Fruit fly (Drosophila melanogaster) whole organism, embryonic: ENCODE results near the gene GstD10.

ENCODE experiments used
- BEAF-32 ChIP-seq: fragments of 200-800 bp; sonication (Bioruptor generic); optimal IDR thresholded peaks from 3 replicates; lab custom pipeline; 2017; ENCODE audit warnings: missing biosample characterization, missing genetic modification characterization, mild to moderate bottlenecking, moderate library complexity, missing genetic modification reagents
- Blimp-1 ChIP-seq: fragments of 200-800 bp; sonication (Bioruptor generic); optimal IDR thresholded peaks from 3 replicates; lab custom pipeline; 2018; ENCODE audit warnings: missing biosample characterization, missing genetic modification characterization, mild to moderate bottlenecking, moderate library complexity, missing genetic modification reagents
- CG10979 ChIP-seq: fragments of 200-800 bp; sonication (Bioruptor generic); optimal IDR thresholded peaks from 2 replicates; lab custom pipeline; 2018; ENCODE audit warnings: missing biosample characterization, mild to moderate bottlenecking, missing genetic modification characterization, moderate library complexity
- CG11398 ChIP-seq: fragments of 200-800 bp; sonication (Bioruptor generic); optimal IDR thresholded peaks from 2 replicates; lab custom pipeline; 2016; ENCODE audit warnings: missing biosample characterization, missing genetic modification characterization
- CG12659 ChIP-seq: fragments of 200-800 bp; sonication (Bioruptor generic); optimal IDR thresholded peaks from 3 replicates; lab custom pipeline; 2017; ENCODE audit warnings: mild to moderate bottlenecking, missing biosample characterization, missing genetic modification reagents, missing genetic modification characterization
- CG12942 ChIP-seq: fragments of 200-800 bp; sonication (Bioruptor generic); optimal IDR thresholded peaks from 3 replicates; lab custom pipeline; 2016; ENCODE audit warnings: missing biosample characterization, missing genetic modification characterization
- CG13894 ChIP-seq: fragments of 200-800 bp; sonication (Bioruptor generic); optimal IDR thresholded peaks from 3 replicates; lab custom pipeline; 2018; ENCODE audit warnings: missing biosample characterization, mild to moderate bottlenecking, missing genetic modification characterization, moderate library complexity
- CG14710 ChIP-seq: fragments of 200-800 bp; sonication (Bioruptor generic); optimal IDR thresholded peaks from 3 replicates; lab custom pipeline; 2019; ENCODE audit warnings: missing biosample characterization, mild to moderate bottlenecking, missing genetic modification characterization, moderate library complexity
- CG16813 ChIP-seq: fragments of 200-800 bp; sonication (Bioruptor generic); IDR thresholded peaks from 3 replicates; pipeline ENCODE4 v1.3.6; 2022; ENCODE audit warnings: missing biosample characterization, missing genetic modification characterization; ENCODE audit not compliant: partially characterized antibody
- CG17829 ChIP-seq: fragments of 200-800 bp; optimal IDR thresholded peaks from 2 replicates; lab custom pipeline; 2019; ENCODE audit warnings: missing biosample characterization, mild to moderate bottlenecking, missing genetic modification characterization, moderate library complexity
- CG3163 ChIP-seq: fragments of 200-800 bp; sonication (Bioruptor generic); optimal IDR thresholded peaks from 3 replicates; lab custom pipeline; 2016; ENCODE audit warnings: missing biosample characterization, missing genetic modification characterization
- CG34376 ChIP-seq: fragments of 200-800 bp; sonication (Bioruptor generic); optimal IDR thresholded peaks from 2 replicates; lab custom pipeline; 2018; ENCODE audit warnings: missing biosample characterization, mild to moderate bottlenecking, missing genetic modification characterization
- CG3847 ChIP-seq: fragments of 200-800 bp; sonication (Bioruptor generic); IDR thresholded peaks from 2 replicates; pipeline ENCODE4 v1.3.6; 2022; ENCODE audit warnings: missing biosample characterization, missing genetic modification characterization
- CG4404 ChIP-seq: fragments of 200-800 bp; sonication (Bioruptor generic); IDR thresholded peaks from 2 replicates; pipeline ENCODE4 v1.3.6; 2022; ENCODE audit warnings: missing biosample characterization, missing genetic modification characterization
- CG4617 ChIP-seq: fragments of 200-800 bp; sonication (Bioruptor generic); optimal IDR thresholded peaks from 3 replicates; lab custom pipeline; 2016; ENCODE audit warnings: missing biosample characterization, missing genetic modification characterization, borderline replicate concordance
- CG6813 ChIP-seq: fragments of 200-800 bp; sonication (Bioruptor generic); optimal IDR thresholded peaks from 2 replicates; lab custom pipeline; 2017; ENCODE audit warnings: missing biosample characterization, missing genetic modification characterization, mild to moderate bottlenecking, moderate library complexity, missing genetic modification reagents
- CG7839 ChIP-seq: fragments of 200-800 bp; sonication (Bioruptor generic); optimal IDR thresholded peaks from 3 replicates; lab custom pipeline; 2018; ENCODE audit warnings: missing biosample characterization, mild to moderate bottlenecking, missing genetic modification characterization, moderate library complexity
- CG7928 ChIP-seq: fragments of 200-800 bp; sonication (Bioruptor generic); optimal IDR thresholded peaks from 2 replicates; lab custom pipeline; 2017; ENCODE audit warnings: missing biosample characterization, mild to moderate bottlenecking, missing genetic modification characterization
- CG7963 ChIP-seq: fragments of 200-800 bp; sonication (Bioruptor generic); IDR thresholded peaks from 3 replicates; pipeline ENCODE4 v1.3.6; 2022; ENCODE audit warnings: missing biosample characterization, missing genetic modification characterization; ENCODE audit not compliant: partially characterized antibody
- CG9609 ChIP-seq: fragments of 200-800 bp; sonication (Bioruptor generic); optimal IDR thresholded peaks from 3 replicates; lab custom pipeline; 2016; ENCODE audit warnings: missing biosample characterization, missing genetic modification characterization
- Camta ChIP-seq: fragments of 200-800 bp; sonication (Bioruptor generic); optimal IDR thresholded peaks from 2 replicates; lab custom pipeline; 2016; ENCODE audit warnings: missing biosample characterization, missing genetic modification characterization
- D19A ChIP-seq: fragments of 200-800 bp; optimal IDR thresholded peaks from 3 replicates; lab custom pipeline; 2019; ENCODE audit warnings: missing biosample characterization, mild to moderate bottlenecking, missing genetic modification characterization, moderate library complexity
- Dek ChIP-seq: fragments of 200-800 bp; sonication (Bioruptor generic); optimal IDR thresholded peaks from 3 replicates; lab custom pipeline; 2019; ENCODE audit warnings: missing biosample characterization, mild to moderate bottlenecking, missing genetic modification characterization, moderate library complexity
- Dll ChIP-seq: fragments of 200-800 bp; sonication (Bioruptor generic); IDR thresholded peaks from 4 replicates; pipeline ENCODE4 v1.3.6; 2022; ENCODE audit warnings: missing biosample characterization, missing genetic modification characterization; ENCODE audit not compliant: partially characterized antibody
- E2f2 ChIP-seq: fragments of 200-800 bp; sonication (Bioruptor generic); IDR thresholded peaks from 2 replicates; pipeline ENCODE4 v1.3.6; 2022; ENCODE audit warnings: missing biosample characterization, missing genetic modification characterization
- Fer1 ChIP-seq: fragments of 200-800 bp; sonication (Bioruptor generic); optimal IDR thresholded peaks from 2 replicates; lab custom pipeline; 2017; ENCODE audit warnings: missing biosample characterization, mild to moderate bottlenecking, missing genetic modification characterization
- HLH4C ChIP-seq: fragments of 200-800 bp; sonication (Bioruptor generic); IDR thresholded peaks from 3 replicates; pipeline ENCODE4 v1.3.6; 2022; ENCODE audit warnings: missing biosample characterization, missing genetic modification characterization; ENCODE audit not compliant: partially characterized antibody
- Med ChIP-seq: fragments of 200-800 bp; sonication (Bioruptor generic); peaks from one replicate; lab custom pipeline; 2016; ENCODE audit warnings: missing biosample characterization, missing genetic modification characterization, mild to moderate bottlenecking, inconsistent platforms, moderate library complexity
- Oli ChIP-seq: fragments of 200-800 bp; sonication (Bioruptor generic); optimal IDR thresholded peaks from 2 replicates; lab custom pipeline; 2018; ENCODE audit warnings: missing biosample characterization, mild to moderate bottlenecking, missing genetic modification characterization, moderate library complexity
- Opbp ChIP-seq: fragments of 200-800 bp; sonication (Bioruptor generic); IDR thresholded peaks from 3 replicates; pipeline ENCODE4 v1.3.6; 2022; ENCODE audit warnings: missing biosample characterization, missing genetic modification characterization; ENCODE audit not compliant: partially characterized antibody
- Rfx ChIP-seq: fragments of 200-800 bp; sonication (Bioruptor generic); IDR thresholded peaks from 2 replicates; pipeline ENCODE4 v1.3.6; 2022; ENCODE audit warnings: missing biosample characterization, missing genetic modification characterization
- Side ChIP-seq: fragments of 200-800 bp; sonication (Bioruptor generic); optimal IDR thresholded peaks from 2 replicates; lab custom pipeline; 2016; ENCODE audit warnings: missing biosample characterization, missing genetic modification characterization
- Sry-δ ChIP-seq: fragments of 200-800 bp; sonication (Bioruptor generic); optimal IDR thresholded peaks from 2 replicates; lab custom pipeline; 2016; ENCODE audit warnings: missing biosample characterization, missing genetic modification characterization
- TFAM ChIP-seq: fragments of 200-800 bp; sonication (Bioruptor generic); optimal IDR thresholded peaks from 2 replicates; lab custom pipeline; 2017; ENCODE audit warnings: missing biosample characterization, missing genetic modification characterization, inconsistent platforms
- Vsx1 ChIP-seq: fragments of 200-800 bp; sonication (Bioruptor generic); optimal IDR thresholded peaks from 2 replicates; lab custom pipeline; 2017; ENCODE audit warnings: missing biosample characterization, mild to moderate bottlenecking, missing genetic modification characterization, missing genetic modification reagents
- amos ChIP-seq: fragments of 200-800 bp; sonication (Bioruptor generic); IDR thresholded peaks from 2 replicates; pipeline ENCODE4 v1.3.6; 2022; ENCODE audit warnings: missing biosample characterization, missing genetic modification characterization; ENCODE audit not compliant: partially characterized antibody
- caup ChIP-seq: fragments of 200-800 bp; sonication (Bioruptor generic); optimal IDR thresholded peaks from 3 replicates; lab custom pipeline; 2017; ENCODE audit warnings: missing biosample characterization, mild to moderate bottlenecking, missing genetic modification characterization, moderate library complexity; ENCODE audit not compliant: severe bottlenecking
- chinmo ChIP-seq: fragments of 200-800 bp; sonication (Bioruptor generic); IDR thresholded peaks from 4 replicates; pipeline ENCODE4 v1.3.6; 2022; ENCODE audit warnings: missing biosample characterization, missing genetic modification characterization; ENCODE audit not compliant: partially characterized antibody
- emc ChIP-seq: fragments of 200-800 bp; sonication (Bioruptor generic); optimal IDR thresholded peaks from 2 replicates; lab custom pipeline; 2016; ENCODE audit warnings: missing biosample characterization, missing genetic modification characterization
- eyg ChIP-seq: fragments of 200-800 bp; sonication (Bioruptor generic); optimal IDR thresholded peaks from 3 replicates; lab custom pipeline; 2016; ENCODE audit warnings: missing biosample characterization, missing genetic modification characterization
- inv ChIP-seq: fragments of 200-800 bp; sonication (Bioruptor generic); IDR thresholded peaks from 2 replicates; pipeline ENCODE4 v1.3.6; 2022; ENCODE audit warnings: missing biosample characterization, missing genetic modification characterization; ENCODE audit not compliant: partially characterized antibody
- mld ChIP-seq: fragments of 200-800 bp; sonication (Bioruptor generic); IDR thresholded peaks from 3 replicates; pipeline ENCODE4 v1.3.6; 2022; ENCODE audit warnings: missing biosample characterization, missing genetic modification characterization; ENCODE audit not compliant: partially characterized antibody
- nerfin-2 ChIP-seq: fragments of 200-800 bp; sonication (Bioruptor generic); IDR thresholded peaks from 2 replicates; pipeline ENCODE4 v1.3.6; 2022; ENCODE audit warnings: missing biosample characterization, missing genetic modification characterization; ENCODE audit not compliant: partially characterized antibody
- salm ChIP-seq: fragments of 200-800 bp; sonication (Bioruptor generic); optimal IDR thresholded peaks from 2 replicates; lab custom pipeline; 2018; ENCODE audit warnings: missing biosample characterization, mild to moderate bottlenecking, missing genetic modification characterization
- seq ChIP-seq: fragments of 200-800 bp; sonication (Bioruptor generic); IDR thresholded peaks from 2 replicates; pipeline ENCODE4 v1.3.6; 2022; ENCODE audit warnings: missing biosample characterization, missing genetic modification characterization
- sob ChIP-seq: fragments of 200-800 bp; sonication (Bioruptor generic); IDR thresholded peaks from 2 replicates; pipeline ENCODE4 v1.3.6; 2022; ENCODE audit warnings: missing biosample characterization, missing genetic modification characterization
- tna ChIP-seq: fragments of 200-800 bp; sonication (Bioruptor generic); IDR thresholded peaks from 2 replicates; pipeline ENCODE4 v1.3.6; 2022; ENCODE audit warnings: missing biosample characterization, missing genetic modification characterization; ENCODE audit not compliant: partially characterized antibody
- twi ChIP-seq: fragments of 200-800 bp; optimal IDR thresholded peaks from 2 replicates; lab custom pipeline; 2019; ENCODE audit warnings: missing biosample characterization, mild to moderate bottlenecking, missing genetic modification characterization, moderate library complexity

The GstD10 gene

dm6 chr3R:12408160-12408559 lies 42.6 kb upstream of the GstD10 start, which contains the start of gene CG5196 (continued):
- TF ChIP-seq Oli (no peak), twi (no peak), HLH4C (peak; percentile 70), CG3847 (no peak; the same call in 1 of the 2 replicates), CG12942 (no peak), eyg (no peak), Dek (tag; lab: Kevin White, UChicago) (peak; percentile 43), CG9609 (GFP tag; lab: Kevin White, UChicago) (no peak), CG16813 (GFP tag; lab: Robert Waterston, UW) (peak; percentile 52; the same call in 2 of the 3 replicates), TFAM (no peak), chinmo (GFP tag; lab: Robert Waterston, UW) (peak; percentile 67; the same call in 1 of the 4 replicates), Fer1 (GFP tag; lab: Kevin White, UChicago) (peak; percentile 38), Med (GFP tag; lab: Kevin White, UChicago) (peak; percentile 49), Opbp (GFP tag; lab: Robert Waterston, UW) (peak; percentile 72), CG7839 (tag; lab: Kevin White, UChicago) (no peak), CG13894 (peak; percentile 51), sob (GFP tag; lab: Robert Waterston, UW) (peak; percentile 20; the same call in 1 of the 2 replicates), CG3163 (no peak), CG10979 (tag; lab: Kevin White, UChicago) (peak; percentile 11), E2f2 (GFP tag; lab: Robert Waterston, UW) (peak; percentile 87), CG7963 (GFP tag; lab: Robert Waterston, UW) (peak; percentile 55; the same call in 2 of the 3 replicates), mld (GFP tag; lab: Robert Waterston, UW) (peak; percentile 58; the same call in 2 of the 3 replicates), caup (GFP tag; lab: Kevin White, UChicago) (peak; percentile 18), nerfin-2 (GFP tag; lab: Robert Waterston, UW) (peak; percentile 58; the same call in 1 of the 2 replicates), CG14710 (tag; lab: Kevin White, UChicago) (peak; percentile 60), seq (GFP tag; lab: Robert Waterston, UW) (no peak), CG6813 (GFP tag; lab: Kevin White, UChicago) (no peak), D19A (tag; lab: Kevin White, UChicago) (peak; percentile 1), amos (GFP tag; lab: Robert Waterston, UW) (peak; percentile 76), CG17829 (tag; lab: Kevin White, UChicago) (peak; percentile 36), Sry-δ (GFP tag; lab: Kevin White, UChicago) (peak; percentile 56), emc (GFP tag; lab: Kevin White, UChicago) (no peak), CG34376 (peak; percentile 23), Rfx (GFP tag; lab: Robert Waterston, UW) (peak; percentile 26; the same call in 1 of the 2 replicates), tna (GFP tag; lab: Robert Waterston, UW) (peak; percentile 52), Dll (GFP tag; lab: Robert Waterston, UW) (peak; percentile 64), inv (GFP tag; lab: Robert Waterston, UW) (peak; percentile 51; the same call in 1 of the 2 replicates), Vsx1 (GFP tag; lab: Kevin White, UChicago) (peak; percentile 31), Side (GFP tag; lab: Kevin White, UChicago) (no peak), CG4617 (peak; percentile 55), Blimp-1 (no peak), salm (no peak), CG11398 (GFP tag; lab: Kevin White, UChicago) (no peak), BEAF-32 (GFP tag; lab: Kevin White, UChicago) (peak; percentile 73), CG7928 (GFP tag; lab: Kevin White, UChicago) (peak; percentile 7), CG4404 (GFP tag; lab: Robert Waterston, UW) (no peak), CG12659 (GFP tag; lab: Kevin White, UChicago) (peak; percentile 78), Camta (no peak)
